Fruit fly (Drosophila melanogaster) whole organism, embryonic: ENCODE results near the gene DEF8.

Experiments used
- Asciz ChIP-seq: fragments of 200-800 bp; sonication (Bioruptor generic); optimal IDR thresholded peaks from 2 replicates; lab custom pipeline; 2017; ENCODE audit warnings: missing biosample characterization, mild to moderate bottlenecking, missing genetic modification characterization, missing genetic modification reagents
- Atf3 ChIP-seq: fragments of 200-800 bp; sonication (Bioruptor generic); optimal IDR thresholded peaks from 3 replicates; lab custom pipeline; 2016; ENCODE audit warnings: missing biosample characterization, missing genetic modification characterization
- CG10462 ChIP-seq: fragments of 200-800 bp; sonication (Bioruptor generic); optimal IDR thresholded peaks from 2 replicates; lab custom pipeline; 2016; ENCODE audit warnings: missing biosample characterization, missing genetic modification characterization
- CG11247 ChIP-seq: fragments of 200-800 bp; sonication (Bioruptor generic); IDR thresholded peaks from 2 replicates; pipeline ENCODE4 v1.3.6; 2022; ENCODE audit warnings: missing biosample characterization, missing genetic modification characterization
- CG12155 ChIP-seq: fragments of 200-800 bp; sonication (Bioruptor generic); optimal IDR thresholded peaks from 3 replicates; lab custom pipeline; 2016; ENCODE audit warnings: missing biosample characterization, missing genetic modification characterization
- CG12391 ChIP-seq: fragments of 200-800 bp; sonication (Bioruptor generic); optimal IDR thresholded peaks from 3 replicates; lab custom pipeline; 2018; ENCODE audit warnings: missing biosample characterization, mild to moderate bottlenecking, missing genetic modification characterization, moderate library complexity
- CG13123 ChIP-seq: fragments of 200-800 bp; sonication (Bioruptor generic); optimal IDR thresholded peaks from 2 replicates; lab custom pipeline; 2016; ENCODE audit warnings: missing biosample characterization, missing genetic modification characterization
- CG13775 ChIP-seq: fragments of 200-800 bp; sonication (Bioruptor generic); optimal IDR thresholded peaks from 3 replicates; lab custom pipeline; 2017; ENCODE audit warnings: missing biosample characterization, mild to moderate bottlenecking, missing genetic modification characterization
- CG14441 ChIP-seq: fragments of 200-800 bp; sonication (Bioruptor generic); IDR thresholded peaks from 2 replicates; pipeline ENCODE4 v1.3.6; 2022; ENCODE audit warnings: missing biosample characterization, missing genetic modification characterization
- CG15011 ChIP-seq: fragments of 200-800 bp; sonication (Bioruptor generic); optimal IDR thresholded peaks from 3 replicates; lab custom pipeline; 2018; ENCODE audit warnings: missing biosample characterization, mild to moderate bottlenecking, missing genetic modification characterization
- CG16813 ChIP-seq: fragments of 200-800 bp; sonication (Bioruptor generic); IDR thresholded peaks from 3 replicates; pipeline ENCODE4 v1.3.6; 2022; ENCODE audit warnings: missing biosample characterization, missing genetic modification characterization; ENCODE audit not compliant: partially characterized antibody
- CG17361 ChIP-seq: fragments of 200-800 bp; sonication (Bioruptor generic); IDR thresholded peaks from 3 replicates; pipeline ENCODE4 v1.3.6; 2022; ENCODE audit warnings: missing biosample characterization, missing genetic modification characterization
- CG18619 ChIP-seq: fragments of 200-800 bp; sonication (Bioruptor generic); optimal IDR thresholded peaks from 3 replicates; lab custom pipeline; 2017; ENCODE audit warnings: missing biosample characterization, mild to moderate bottlenecking, missing genetic modification characterization
- CG6654 ChIP-seq: fragments of 200-800 bp; sonication (Bioruptor generic); optimal IDR thresholded peaks from 2 replicates; lab custom pipeline; 2017; ENCODE audit warnings: missing biosample characterization, mild to moderate bottlenecking, missing genetic modification characterization
- CG8359 ChIP-seq: fragments of 200-800 bp; sonication (Bioruptor generic); optimal IDR thresholded peaks from 2 replicates; lab custom pipeline; 2017; ENCODE audit warnings: missing biosample characterization, mild to moderate bottlenecking, missing genetic modification characterization, borderline replicate concordance
- CG8924 ChIP-seq: fragments of 200-800 bp; optimal IDR thresholded peaks from 3 replicates; lab custom pipeline; 2019; ENCODE audit warnings: missing biosample characterization, mild to moderate bottlenecking, missing genetic modification characterization, moderate library complexity
- CG9876 ChIP-seq: fragments of 200-800 bp; sonication (Bioruptor generic); optimal IDR thresholded peaks from 2 replicates; lab custom pipeline; 2016; ENCODE audit warnings: missing biosample characterization, missing genetic modification characterization
- Camta ChIP-seq: fragments of 200-800 bp; sonication (Bioruptor generic); optimal IDR thresholded peaks from 2 replicates; lab custom pipeline; 2016; ENCODE audit warnings: missing biosample characterization, missing genetic modification characterization
- D19B ChIP-seq: fragments of 200-800 bp; sonication (Bioruptor generic); optimal IDR thresholded peaks from 2 replicates; lab custom pipeline; 2017; ENCODE audit warnings: missing biosample characterization, mild to moderate bottlenecking, missing genetic modification characterization
- Dref ChIP-seq: fragments of 200-800 bp; sonication (Bioruptor generic); IDR thresholded peaks from 2 replicates; pipeline ENCODE4 v1.3.6; 2022; ENCODE audit warnings: missing biosample characterization, missing genetic modification characterization
- Gug ChIP-seq: fragments of 200-800 bp; sonication (Bioruptor generic); IDR thresholded peaks from 4 replicates; pipeline ENCODE4 v1.3.6; 2022; ENCODE audit warnings: missing biosample characterization, missing genetic modification characterization
- H15 ChIP-seq: fragments of 200-800 bp; sonication (Bioruptor generic); IDR thresholded peaks from 3 replicates; pipeline ENCODE4 v1.3.6; 2022; ENCODE audit warnings: missing biosample characterization, missing genetic modification characterization
- Hmr ChIP-seq: fragments of 200-800 bp; sonication (Bioruptor generic); optimal IDR thresholded peaks from 3 replicates; lab custom pipeline; 2017; ENCODE audit warnings: mild to moderate bottlenecking, missing biosample characterization, missing genetic modification reagents, missing genetic modification characterization
- MBD-R2 ChIP-seq: fragments of 200-800 bp; sonication (Bioruptor generic); IDR thresholded peaks from 2 replicates; pipeline ENCODE4 v1.3.6; 2022; ENCODE audit warnings: missing biosample characterization, missing genetic modification characterization
- Nf-YA ChIP-seq: fragments of 200-800 bp; sonication (Bioruptor generic); IDR thresholded peaks from 2 replicates; pipeline ENCODE4 v1.3.6; 2022; ENCODE audit warnings: missing biosample characterization, missing genetic modification characterization
- Rfx ChIP-seq: fragments of 200-800 bp; sonication (Bioruptor generic); IDR thresholded peaks from 2 replicates; pipeline ENCODE4 v1.3.6; 2022; ENCODE audit warnings: missing biosample characterization, missing genetic modification characterization
- Rx ChIP-seq: fragments of 200-800 bp; sonication (Bioruptor generic); IDR thresholded peaks from 2 replicates; pipeline ENCODE4 v1.3.6; 2022; ENCODE audit warnings: missing biosample characterization, missing genetic modification characterization
- Trl ChIP-seq, 3 experiments: fragments of >200 bp in 2 of 3; fragments of 200-800 bp in 1 of 3; sonication (Bioruptor generic) in 1 of 3; optimal IDR thresholded peaks; 2 replicates in 1 of 3; 3 replicates in 2 of 3; lab custom pipeline; 2016 to 2017; ENCODE audit warnings: missing biosample characterization in 1 of 3, missing genetic modification characterization in 1 of 3
- az2 ChIP-seq: fragments of 200-800 bp; sonication (Bioruptor generic); optimal IDR thresholded peaks from 3 replicates; lab custom pipeline; 2016; ENCODE audit warnings: missing biosample characterization, missing genetic modification characterization
- br ChIP-seq: fragments of >200 bp; optimal IDR thresholded peaks from 2 replicates; lab custom pipeline; 2017
- cad ChIP-seq: fragments of >200 bp; optimal IDR thresholded peaks from 2 replicates; lab custom pipeline; 2017; ENCODE audit warnings: missing biosample characterization, missing genetic modification characterization
- crc ChIP-seq: fragments of 200-800 bp; sonication (Bioruptor generic); optimal IDR thresholded peaks from 2 replicates; lab custom pipeline; 2016; ENCODE audit warnings: missing biosample characterization, missing genetic modification characterization
- en ChIP-seq: fragments of 200-800 bp; sonication (Bioruptor generic); optimal IDR thresholded peaks from 2 replicates; lab custom pipeline; 2016; ENCODE audit warnings: missing biosample characterization, missing genetic modification characterization
- gcm2 ChIP-seq: fragments of 200-800 bp; sonication (Bioruptor generic); optimal IDR thresholded peaks from 2 replicates; lab custom pipeline; 2016; ENCODE audit warnings: missing biosample characterization, missing genetic modification characterization
- gsb-n ChIP-seq: fragments of 200-800 bp; sonication (Bioruptor generic); optimal IDR thresholded peaks from 3 replicates; lab custom pipeline; 2018; ENCODE audit warnings: missing biosample characterization, mild to moderate bottlenecking, missing genetic modification characterization
- klu ChIP-seq: fragments of 200-800 bp; sonication (Bioruptor generic); IDR thresholded peaks from 2 replicates; pipeline ENCODE4 v1.3.6; 2022; ENCODE audit warnings: missing biosample characterization, missing genetic modification characterization
- luna ChIP-seq: fragments of 200-800 bp; sonication (Bioruptor generic); optimal IDR thresholded peaks from 2 replicates; lab custom pipeline; 2016; ENCODE audit warnings: missing biosample characterization, missing genetic modification characterization
- oc ChIP-seq: fragments of 200-800 bp; sonication (Bioruptor generic); optimal IDR thresholded peaks from 2 replicates; lab custom pipeline; 2018; ENCODE audit warnings: missing biosample characterization, mild to moderate bottlenecking, missing genetic modification characterization, moderate library complexity
- p53 ChIP-seq: fragments of 200-800 bp; sonication (Bioruptor generic); optimal IDR thresholded peaks from 2 replicates; lab custom pipeline; 2016; ENCODE audit warnings: missing biosample characterization, missing genetic modification characterization
- prd ChIP-seq, 3 experiments: fragments of >200 bp in 2 of 3; fragments of 200-800 bp in 1 of 3; sonication (Bioruptor generic) in 1 of 3; optimal IDR thresholded peaks in 2 of 3; IDR thresholded peaks in 1 of 3; 2 replicates in 2 of 3; 3 replicates in 1 of 3; pipeline versions ENCODE4 v1.3.6 to Lab custom; 2017 to 2022; ENCODE audit warnings: missing biosample characterization in 1 of 3, missing genetic modification characterization in 1 of 3
- pzg ChIP-seq: fragments of 200-800 bp; sonication (Bioruptor generic); optimal IDR thresholded peaks from 3 replicates; lab custom pipeline; 2018; ENCODE audit warnings: missing biosample characterization, mild to moderate bottlenecking, missing genetic modification characterization, moderate library complexity
- sr ChIP-seq: fragments of 200-800 bp; sonication (Bioruptor generic); IDR thresholded peaks from 3 replicates; pipeline ENCODE4 v1.3.6; 2022; ENCODE audit warnings: missing biosample characterization, missing genetic modification characterization
- toy ChIP-seq: fragments of 200-800 bp; sonication (Bioruptor generic); IDR thresholded peaks from 2 replicates; pipeline ENCODE4 v1.3.6; 2022; ENCODE audit warnings: missing biosample characterization, missing genetic modification characterization
- vfl ChIP-seq: fragments of 200-800 bp; sonication (Bioruptor generic); optimal IDR thresholded peaks from 2 replicates; lab custom pipeline; 2016; ENCODE audit warnings: missing biosample characterization, missing genetic modification characterization
- wek ChIP-seq: fragments of 200-800 bp; sonication (Bioruptor generic); optimal IDR thresholded peaks from 3 replicates; lab custom pipeline; 2018; ENCODE audit warnings: missing biosample characterization, mild to moderate bottlenecking, missing genetic modification characterization, moderate library complexity
- zen2 ChIP-seq: fragments of 200-800 bp; sonication (Bioruptor generic); IDR thresholded peaks from 3 replicates; pipeline ENCODE4 v1.3.6; 2022; ENCODE audit warnings: missing biosample characterization, missing genetic modification characterization; ENCODE audit not compliant: partially characterized antibody
- zfh1 ChIP-seq: fragments of 200-800 bp; sonication (Bioruptor generic); IDR thresholded peaks from 3 replicates; pipeline ENCODE4 v1.3.6; 2022; ENCODE audit warnings: missing biosample characterization, missing genetic modification characterization

Gene DEF8

DNA sequence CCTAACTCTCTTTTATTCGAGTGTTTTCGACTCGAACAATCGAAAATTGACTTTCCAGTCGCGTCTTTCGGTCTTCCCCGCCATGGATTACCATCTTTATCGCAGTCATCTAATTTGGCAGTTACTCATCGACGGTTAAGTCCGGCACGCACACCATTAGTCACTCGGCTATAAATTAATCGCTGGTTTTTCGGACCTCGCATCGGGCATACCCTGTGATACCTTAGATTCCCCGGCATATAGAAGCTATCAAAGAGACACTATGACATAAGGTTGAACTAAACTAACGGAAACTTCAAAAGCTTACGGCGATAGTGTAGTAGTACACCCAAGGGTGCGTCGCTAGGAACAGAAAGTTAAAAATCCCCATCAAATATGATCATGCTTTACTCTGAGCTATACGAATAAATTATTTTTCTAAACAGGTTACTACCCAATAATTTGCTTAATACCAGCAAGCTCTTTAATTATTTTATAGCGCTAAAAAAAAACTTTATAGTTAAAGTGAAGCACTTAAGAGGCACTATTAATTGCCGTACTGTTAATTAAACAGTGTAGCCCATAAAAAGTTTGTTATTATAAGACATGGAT lies 47.0 kb downstream of the DEF8 start (continued):
- TF ChIP-seq en (GFP tag; lab: Kevin White, UChicago) (no peak), Gug (peak; percentile 31; the same call in 1 of the 4 replicates), D19B (GFP tag; lab: Kevin White, UChicago) (peak; percentile 91), Rx (no peak), CG8924 (no peak), Atf3 (GFP tag; lab: Kevin White, UChicago) (no peak), CG17361 (GFP tag; lab: Robert Waterston, UW) (peak; percentile 36; the same call in 2 of the 3 replicates), CG8359 (GFP tag; lab: Kevin White, UChicago) (no peak), CG14441 (GFP tag; lab: Robert Waterston, UW) (no peak), Asciz (no peak), CG12155 (GFP tag; lab: Kevin White, UChicago) (no peak), CG9876 (GFP tag; lab: Kevin White, UChicago) (no peak), pzg (GFP tag; lab: Kevin White, UChicago) (no peak), CG12391 (tag; lab: Kevin White, UChicago) (no peak), CG6654 (GFP tag; lab: Kevin White, UChicago) (no peak), gcm2 (GFP tag; lab: Kevin White, UChicago) (no peak), CG18619 (GFP tag; lab: Kevin White, UChicago) (no peak), az2 (no peak), toy (GFP tag; lab: Robert Waterston, UW) (no peak), Trl (optimal IDR thresholded peaks at IDR 0.05; lab: Kevin White, UChicago) (no peak), Trl (GFP tag; optimal IDR thresholded peaks at IDR 0.05; lab: Kevin White, UChicago) (no peak), CG13123 (GFP tag; lab: Kevin White, UChicago) (no peak), CG15011 (GFP tag; lab: Kevin White, UChicago) (no peak), br (lab: Kevin White, UChicago) (no peak), CG11247 (no peak), Nf-YA (GFP tag; lab: Robert Waterston, UW) (no peak), CG10462 (GFP tag; lab: Kevin White, UChicago) (no peak), oc (no peak), CG13775 (no peak), gsb-n (tag; lab: Kevin White, UChicago) (no peak), klu (GFP tag; lab: Robert Waterston, UW) (no peak), vfl (no peak), luna (GFP tag; lab: Kevin White, UChicago) (no peak), sr (GFP tag; lab: Robert Waterston, UW) (no peak), Hmr (GFP tag; lab: Kevin White, UChicago) (peak; percentile 7), Dref (GFP tag; lab: Robert Waterston, UW) (no peak), H15 (GFP tag; lab: Robert Waterston, UW) (0 out of 3 replicates have a peak, but pooled peaks have one; percentile 37), Camta (GFP tag; lab: Kevin White, UChicago) (no peak), Rfx (GFP tag; lab: Robert Waterston, UW) (peak; percentile 67), crc (GFP tag; lab: Kevin White, UChicago) (no peak), wek (no peak), zfh1 (peak; percentile 24; the same call in 1 of the 3 replicates), prd (optimal IDR thresholded peaks at IDR 0.05; lab: Kevin White, UChicago) (no peak), prd (GFP tag; IDR thresholded peaks at IDR 0.05; lab: Robert Waterston, UW) (no peak), cad (no peak), CG16813 (no peak), zen2 (GFP tag; lab: Robert Waterston, UW) (no peak), p53 (GFP tag; lab: Kevin White, UChicago) (no peak), MBD-R2 (no peak)
